Worm (Caenorhabditis elegans) whole organism, early embryonic: ENCODE measurements around the gene fntb-1.

ENCODE experiments used
- F13C5.2 ChIP-seq: sonication (generic microtip); optimal IDR thresholded peaks from 2 replicates; lab custom pipeline; 2017; ENCODE audit warnings: mild to moderate bottlenecking, missing genetic modification characterization, inconsistent platforms, missing compliant biosample characterization
- flt-1 ChIP-seq: fragments of 200-800 bp; sonication (Bioruptor generic); IDR thresholded peaks from 2 replicates; pipeline ENCODE4 v1.3.6; 2022; ENCODE audit warnings: missing genetic modification characterization, missing compliant biosample characterization
- hmbx-1 ChIP-seq: sonication (generic microtip); optimal IDR thresholded peaks from 2 replicates; lab custom pipeline; 2016; ENCODE audit warnings: mild to moderate bottlenecking, missing genetic modification characterization, missing compliant biosample characterization

DNA sequence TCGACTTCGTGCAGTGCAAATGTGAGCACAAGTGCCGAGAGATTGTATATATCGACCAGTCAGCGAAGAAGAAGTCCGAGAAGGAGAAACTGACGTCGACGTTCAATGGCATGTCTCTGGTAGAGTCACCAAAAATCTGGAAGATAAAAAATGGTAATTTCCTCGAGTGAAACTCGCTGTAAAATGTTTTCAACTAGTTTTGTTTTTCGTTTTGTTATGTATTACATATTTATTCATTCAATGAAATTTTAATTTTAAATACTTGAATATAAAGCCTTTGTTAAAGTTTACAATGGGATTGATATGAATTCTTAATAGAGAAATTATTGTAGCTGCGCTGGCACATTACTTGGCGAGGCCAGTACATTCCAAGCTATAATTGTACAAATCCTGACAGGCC is 27.6 kb upstream of the fntb-1 start:
- TF ChIP-seq flt-1 (GFP tag; lab: Robert Waterston, UW) (no peak), hmbx-1 (tag; lab: Kevin White, UChicago) (no peak), F13C5.2 (tag; lab: Kevin White, UChicago) (no peak)
